Fruit fly (Drosophila melanogaster) whole organism, adult: ENCODE data around the gene CG15484.

ENCODE experiments used
- CG12768 ChIP-seq: fragments of 200-800 bp; sonication (Bioruptor generic); optimal IDR thresholded peaks from 2 replicates; lab custom pipeline; 2017; ENCODE audit warnings: missing biosample characterization, missing genetic modification characterization, mild to moderate bottlenecking, moderate library complexity, missing genetic modification reagents
- CG14711 ChIP-seq: fragments of 200-800 bp; sonication (Bioruptor generic); optimal IDR thresholded peaks from 2 replicates; lab custom pipeline; 2018; ENCODE audit warnings: missing biosample characterization, mild to moderate bottlenecking, missing genetic modification characterization, moderate library complexity
- CG1620 ChIP-seq: fragments of 200-800 bp; sonication (Bioruptor generic); optimal IDR thresholded peaks from 2 replicates; lab custom pipeline; 2016; ENCODE audit warnings: missing biosample characterization, missing genetic modification characterization
- CG33017 ChIP-seq: fragments of 200-800 bp; sonication (Bioruptor generic); optimal IDR thresholded peaks from 2 replicates; lab custom pipeline; 2018; ENCODE audit warnings: missing biosample characterization, mild to moderate bottlenecking, missing genetic modification characterization, moderate library complexity
- CG5204 ChIP-seq: fragments of 200-800 bp; sonication (Bioruptor generic); optimal IDR thresholded peaks from 2 replicates; lab custom pipeline; 2016; ENCODE audit warnings: missing biosample characterization, missing genetic modification characterization
- CG7101 ChIP-seq: fragments of 200-800 bp; sonication (Bioruptor generic); optimal IDR thresholded peaks from 2 replicates; lab custom pipeline; 2018; ENCODE audit warnings: missing biosample characterization, mild to moderate bottlenecking, missing genetic modification characterization, moderate library complexity
- Crg-1 ChIP-seq: fragments of 200-800 bp; sonication (Bioruptor generic); optimal IDR thresholded peaks from 2 replicates; lab custom pipeline; 2016; ENCODE audit warnings: missing biosample characterization, missing genetic modification characterization
- Hr96 ChIP-seq: fragments of 200-800 bp; sonication (Bioruptor generic); optimal IDR thresholded peaks from 2 replicates; lab custom pipeline; 2016; ENCODE audit warnings: missing biosample characterization, missing genetic modification characterization
- kay ChIP-seq: fragments of 200-800 bp; sonication (Bioruptor generic); peaks from one replicate; lab custom pipeline; 2016; ENCODE audit warnings: missing biosample characterization, missing genetic modification characterization, borderline replicate concordance
- ovo ChIP-seq: fragments of 200-800 bp; sonication (Bioruptor generic); optimal IDR thresholded peaks from 2 replicates; lab custom pipeline; 2016; ENCODE audit warnings: missing biosample characterization, missing genetic modification characterization
- toe ChIP-seq: fragments of 200-800 bp; sonication (Bioruptor generic); optimal IDR thresholded peaks from 2 replicates; lab custom pipeline; 2016; ENCODE audit warnings: missing biosample characterization, missing genetic modification characterization

dm6 chr2L:12756417-12756816 lies 48.9 kb upstream of the CG15484 start:
- TF ChIP-seq Crg-1 (GFP tag; lab: Kevin White, UChicago) (no peak), Hr96 (GFP tag; lab: Kevin White, UChicago) (no peak), CG5204 (GFP tag; lab: Kevin White, UChicago) (no peak), CG1620 (GFP tag; lab: Kevin White, UChicago) (no peak), toe (GFP tag; lab: Kevin White, UChicago) (peak; percentile 7), kay (GFP tag; lab: Kevin White, UChicago) (no peak), CG7101 (no peak), CG12768 (GFP tag; lab: Kevin White, UChicago) (no peak), ovo (GFP tag; lab: Kevin White, UChicago) (no peak), CG33017 (no peak), CG14711 (tag; lab: Kevin White, UChicago) (no peak)
